Worm (Caenorhabditis elegans): ENCODE results near the gene osg-1.

Gene osg-1

ce11 chrIII:5450430-5450829 is 36.9 kb upstream of the osg-1 start, which contains the start of gene paa-1:
TSS of gene paa-1 (plus strand) at chrIII:5450730.
- TF ChIP-seq pha-4 (tag; optimal IDR thresholded peaks at IDR 0.05) (no peak), ZK185.1 (tag; optimal IDR thresholded peaks at IDR 0.05; ENCODE audit: poor library complexity, severe bottlenecking) (no peak), pbrm-1 (GFP tag; IDR thresholded peaks at IDR 0.05) (no peak), Y56A3A.18 (GFP tag; IDR thresholded peaks at IDR 0.05) (no peak), sptf-2 (GFP tag; optimal IDR thresholded peaks at IDR 0.05) (no peak), die-1 (tag; optimal IDR thresholded peaks at IDR 0.05) (no peak), efl-1 (GFP tag; optimal IDR thresholded peaks at IDR 0.05) (no peak), nfya-2 (GFP tag; IDR thresholded peaks at IDR 0.05) (no peak), nfya-1 (tag; optimal IDR thresholded peaks at IDR 0.05; ENCODE audit: borderline replicate concordance, insufficient read depth) (no peak)

ce11 chrIII:5453290-5453689 is 34.1 kb upstream of the osg-1 start, which contains the start of gene F48E8.4:
TSS of gene F48E8.4 (plus strand) at chrIII:5453590.
- no peak for TF ChIP-seq nhr-80 (tag; optimal IDR thresholded peaks at IDR 0.05)
- no peak for TF ChIP-seq hrde-1 (tag; optimal IDR thresholded peaks at IDR 0.05; ENCODE audit: borderline replicate concordance)
- no peak for TF ChIP-seq lir-1 (GFP tag; conservative IDR thresholded peaks at IDR 0.05)
- TF ChIP-seq mcd-1 (GFP tag; IDR thresholded peaks at IDR 0.05) = 0 out of 2 replicates have a peak, but pooled peaks have one; percentile 16
- TF ChIP-seq aptf-2 (GFP tag; conservative IDR thresholded peaks at IDR 0.05) = no peak
- no peak for TF ChIP-seq snpc-1.1 (tag; optimal IDR thresholded peaks at IDR 0.05; ENCODE audit: insufficient read depth)
- no peak for TF ChIP-seq rec-8 (tag; optimal IDR thresholded peaks at IDR 0.05)
- no peak for TF ChIP-seq T07F8.4 (tag; optimal IDR thresholded peaks at IDR 0.05)
- TF ChIP-seq cebp-2 (GFP tag; IDR thresholded peaks at IDR 0.05) = no peak
- TF ChIP-seq ccch-3 (GFP tag; optimal IDR thresholded peaks at IDR 0.05) = no peak
- TF ChIP-seq attf-5 (GFP tag; optimal IDR thresholded peaks at IDR 0.05) = no peak
- no peak for TF ChIP-seq athp-1 (tag; optimal IDR thresholded peaks at IDR 0.05)
- no peak for TF ChIP-seq snpc-1.3 (tag; optimal IDR thresholded peaks at IDR 0.05; ENCODE audit: insufficient read depth)
- no peak for TF ChIP-seq hlh-26 (GFP tag; conservative IDR thresholded peaks at IDR 0.05)
- no peak for TF ChIP-seq Y79H2A.3 (GFP tag; conservative IDR thresholded peaks at IDR 0.05)
- no peak for TF ChIP-seq unc-62 (GFP tag; optimal IDR thresholded peaks at IDR 0.05)
- no peak for TF ChIP-seq nhr-27 (tag; optimal IDR thresholded peaks at IDR 0.05)
- TF ChIP-seq dpl-1 (GFP tag; optimal IDR thresholded peaks at IDR 0.05) = no peak
- no peak for TF ChIP-seq F57C9.4 (tag; optimal IDR thresholded peaks at IDR 0.05)
- 0 out of 2 replicates have a peak, but pooled peaks have one; percentile 18 for TF ChIP-seq B0336.3 (GFP tag; IDR thresholded peaks at IDR 0.05)
- TF ChIP-seq zim-3 (tag; optimal IDR thresholded peaks at IDR 0.05) = no peak
- no peak for TF ChIP-seq sdz-38 (tag; optimal IDR thresholded peaks at IDR 0.05)
- no peak for TF ChIP-seq C06A6.2 (GFP tag; conservative IDR thresholded peaks at IDR 0.05)
- TF ChIP-seq ztf-6 (GFP tag; IDR thresholded peaks at IDR 0.05) = no peak
- no peak for TF ChIP-seq ceh-100 (GFP tag; IDR thresholded peaks at IDR 0.05)
- no peak for TF ChIP-seq hlh-12 (tag; optimal IDR thresholded peaks at IDR 0.05)
- peak; percentile 19 for TF ChIP-seq repo-1 (tag; optimal IDR thresholded peaks at IDR 0.05)

ce11 chrIII:5461079-5461478 is 26.3 kb upstream of the osg-1 start, which contains the start of gene F48E8.3:
TSS of gene F48E8.3 (plus strand) at chrIII:5461379.
- no peak for TF ChIP-seq K11D2.4 (GFP tag; IDR thresholded peaks at IDR 0.05)
- no peak for TF ChIP-seq fkh-3 (tag; optimal IDR thresholded peaks at IDR 0.05)
- no peak for TF ChIP-seq pha-4 (tag; optimal IDR thresholded peaks at IDR 0.05)
- TF ChIP-seq ceh-91 (GFP tag; IDR thresholded peaks at IDR 0.05) = no peak
- TF ChIP-seq rcor-1 (GFP tag; IDR thresholded peaks at IDR 0.05) = no peak
- TF ChIP-seq zim-3 (tag; optimal IDR thresholded peaks at IDR 0.05) = no peak
- no peak for TF ChIP-seq tbp1 (GFP tag; optimal IDR thresholded peaks at IDR 0.05)
- TF ChIP-seq ztf-18 (tag; optimal IDR thresholded peaks at IDR 0.05) = no peak
- TF ChIP-seq attf-5 (GFP tag; optimal IDR thresholded peaks at IDR 0.05) = no peak
- TF ChIP-seq mcd-1 (GFP tag; IDR thresholded peaks at IDR 0.05) = no peak
- TF ChIP-seq T26A5.8 (tag; optimal IDR thresholded peaks at IDR 0.05) = no peak
- no peak for TF ChIP-seq rec-8 (tag; optimal IDR thresholded peaks at IDR 0.05)
